Fruit fly (Drosophila melanogaster): ENCODE results near the gene ppk27.

Gene ppk27

DNA sequence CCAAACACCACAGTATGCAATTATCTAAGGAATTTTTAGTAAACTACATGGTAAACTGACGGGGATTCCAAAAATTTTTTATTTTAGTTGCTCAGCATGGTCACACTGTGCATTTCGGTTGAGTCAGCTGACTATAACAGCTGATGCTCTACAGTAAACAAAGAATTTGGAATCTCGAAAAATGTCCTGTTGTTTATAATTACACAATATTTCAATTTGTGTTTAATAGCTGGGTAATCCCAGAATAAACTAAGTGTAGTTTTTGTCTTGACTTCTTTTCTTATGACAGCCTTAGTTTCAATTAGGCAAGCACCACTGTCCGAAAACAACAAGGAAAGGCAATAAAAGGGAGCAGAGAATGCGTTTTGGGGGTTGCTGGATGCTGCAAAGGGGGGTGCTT is 30.7 kb upstream of the ppk27 start (continued):
- 0 out of 2 replicates have a peak, but pooled peaks have one; percentile 36 for TF ChIP-seq CG4730 (GFP tag; IDR thresholded peaks at IDR 0.05)
- TF ChIP-seq CG8924 (tag; optimal IDR thresholded peaks at IDR 0.05), result no peak
- no peak for TF ChIP-seq CG17385 (GFP tag; optimal IDR thresholded peaks at IDR 0.05)
- TF ChIP-seq CG17359 (tag; optimal IDR thresholded peaks at IDR 0.05), result peak; percentile 13
- TF ChIP-seq CG12942 (GFP tag; optimal IDR thresholded peaks at IDR 0.05), result no peak
- no peak for TF ChIP-seq inv (GFP tag; IDR thresholded peaks at IDR 0.05; ENCODE audit: partially characterized antibody)
- no peak for TF ChIP-seq CG31224 (GFP tag; IDR thresholded peaks at IDR 0.05)
- TF ChIP-seq Sry-δ (GFP tag; optimal IDR thresholded peaks at IDR 0.05), result no peak
- peak; percentile 34 for TF ChIP-seq CG4404 (GFP tag; IDR thresholded peaks at IDR 0.05)
- TF ChIP-seq luna (GFP tag; optimal IDR thresholded peaks at IDR 0.05), result no peak
- TF ChIP-seq sisA (GFP tag; IDR thresholded peaks at IDR 0.05), result peak; percentile 48; the same call in 1 of the 2 replicates
- TF ChIP-seq fd3F (GFP tag; optimal IDR thresholded peaks at IDR 0.05), result no peak
- TF ChIP-seq CG4282 (GFP tag; optimal IDR thresholded peaks at IDR 0.05), result no peak
- TF ChIP-seq Abd-B (GFP tag; optimal IDR thresholded peaks at IDR 0.05), result peak; percentile 11
- no peak for TF ChIP-seq CG8089 (GFP tag; optimal IDR thresholded peaks at IDR 0.05)
- TF ChIP-seq E2f2 (GFP tag; IDR thresholded peaks at IDR 0.05), result no peak
- peak in 1 of 2 experiments; percentile 74 for TF ChIP-seq crp (GFP tag; optimal IDR thresholded peaks at IDR 0.05)
- TF ChIP-seq grau (tag; optimal IDR thresholded peaks at IDR 0.05), result peak; percentile 87
- TF ChIP-seq hbn (GFP tag; IDR thresholded peaks at IDR 0.05; ENCODE audit: partially characterized antibody), result no peak
- TF ChIP-seq sc (optimal IDR thresholded peaks at IDR 0.05), result no peak
- peak; percentile 13 for TF ChIP-seq sc (GFP tag; optimal IDR thresholded peaks at IDR 0.05)
- TF ChIP-seq Ptx1 (GFP tag; IDR thresholded peaks at IDR 0.05), result peak; percentile 60
- TF ChIP-seq CG7271 (tag; optimal IDR thresholded peaks at IDR 0.05), result no peak
- TF ChIP-seq ara (GFP tag; IDR thresholded peaks at IDR 0.05), result peak; percentile 67
- TF ChIP-seq CG11456 (GFP tag; IDR thresholded peaks at IDR 0.05), result 0 out of 3 replicates have a peak, but pooled peaks have one; percentile 51
- no peak for TF ChIP-seq cato (GFP tag; optimal IDR thresholded peaks at IDR 0.05; ENCODE audit: borderline replicate concordance)
- no peak for TF ChIP-seq CG10959 (GFP tag; IDR thresholded peaks at IDR 0.05)
- no peak for TF ChIP-seq so (GFP tag; IDR thresholded peaks at IDR 0.05)
- no peak for TF ChIP-seq CG12104 (GFP tag; optimal IDR thresholded peaks at IDR 0.05)
- peak; percentile 51 for TF ChIP-seq lmd (GFP tag; IDR thresholded peaks at IDR 0.05)
- peak; percentile 3 for TF ChIP-seq Xbp1 (GFP tag; optimal IDR thresholded peaks at IDR 0.05)
- no peak for TF ChIP-seq scrt (GFP tag; optimal IDR thresholded peaks at IDR 0.05)
- no peak for TF ChIP-seq ac (GFP tag; optimal IDR thresholded peaks at IDR 0.05)
- no peak for TF ChIP-seq CG1602 (GFP tag; optimal IDR thresholded peaks at IDR 0.05)
- TF ChIP-seq Poxn (GFP tag; IDR thresholded peaks at IDR 0.05), result no peak
- TF ChIP-seq CG14014 (GFP tag; IDR thresholded peaks at IDR 0.05), result no peak; the same call in 1 of the 2 replicates
- no peak for TF ChIP-seq cas (GFP tag; IDR thresholded peaks at IDR 0.05)
- no peak for TF ChIP-seq CG12299 (tag; optimal IDR thresholded peaks at IDR 0.05)
- TF ChIP-seq CG1647 (GFP tag; optimal IDR thresholded peaks at IDR 0.05), result no peak
- TF ChIP-seq CG13894 (tag; optimal IDR thresholded peaks at IDR 0.05), result no peak
- no peak for TF ChIP-seq CG12744 (GFP tag; optimal IDR thresholded peaks at IDR 0.05)
- no peak for TF ChIP-seq CG18764 (GFP tag; optimal IDR thresholded peaks at IDR 0.05)
- TF ChIP-seq btn (GFP tag; optimal IDR thresholded peaks at IDR 0.05), result no peak
- TF ChIP-seq pan (optimal IDR thresholded peaks at IDR 0.05), result no peak
- peak in 1 of 2 experiments; percentile 61 for TF ChIP-seq pan (GFP tag; optimal IDR thresholded peaks at IDR 0.05 in 1 of 2, IDR thresholded peaks at IDR 0.05 in 1 of 2)
- TF ChIP-seq dan (GFP tag; IDR thresholded peaks at IDR 0.05), result no peak
- no peak for TF ChIP-seq CG3726 (GFP tag; IDR thresholded peaks at IDR 0.05)
- TF ChIP-seq CHES-1-like (GFP tag; optimal IDR thresholded peaks at IDR 0.05), result no peak
- peak; percentile 9 for TF ChIP-seq CG13424 (tag; optimal IDR thresholded peaks at IDR 0.05)
- peak; percentile 30 for TF ChIP-seq CG11504 (tag; optimal IDR thresholded peaks at IDR 0.05)
- 0 out of 3 replicates have a peak, but pooled peaks have one; percentile 6 for TF ChIP-seq otp (GFP tag; IDR thresholded peaks at IDR 0.05)
- TF ChIP-seq hkb (optimal IDR thresholded peaks at IDR 0.05), result no peak
- peak; percentile 49; the same call in 1 of the 2 replicates for TF ChIP-seq hkb (GFP tag; IDR thresholded peaks at IDR 0.05)
